Worm (Caenorhabditis elegans): ENCODE measurements around the gene fbxb-87.

fbxb-87 gene

ce11 chrIII:10848858-10849257 lies 45.5 kb upstream of the fbxb-87 start, which contains the start of the genes fbxb-85 and hex-3 (continued):
- TF ChIP-seq attf-6 (GFP tag; IDR thresholded peaks at IDR 0.05) = no peak
- TF ChIP-seq akir-1 (GFP tag; optimal IDR thresholded peaks at IDR 0.05) = peak; percentile 25
- TF ChIP-seq ceh-91 (GFP tag; IDR thresholded peaks at IDR 0.05) = peak; percentile 80
- no peak; the same call in 1 of the 2 replicates for TF ChIP-seq Y79H2A.3 (GFP tag; conservative IDR thresholded peaks at IDR 0.05)
- no peak for TF ChIP-seq rpc-1 (optimal IDR thresholded peaks at IDR 0.05)
- no peak for TF ChIP-seq rpc-1 (tag; optimal IDR thresholded peaks at IDR 0.05)
- peak; percentile 73 for TF ChIP-seq F22D6.2 (tag; optimal IDR thresholded peaks at IDR 0.05)
- no peak; the same call in 1 of the 2 replicates for TF ChIP-seq madf-3 (GFP tag; IDR thresholded peaks at IDR 0.05)
- TF ChIP-seq chd-7 (tag; optimal IDR thresholded peaks at IDR 0.05) = no peak
- TF ChIP-seq D2030.7 (GFP tag; IDR thresholded peaks at IDR 0.05) = peak; percentile 85
- TF ChIP-seq lir-1 (GFP tag; conservative IDR thresholded peaks at IDR 0.05) = peak; percentile 90
- TF ChIP-seq ztf-25 (GFP tag; IDR thresholded peaks at IDR 0.05) = no peak
- TF ChIP-seq ZK185.1 (tag; optimal IDR thresholded peaks at IDR 0.05; ENCODE audit: poor library complexity, severe bottlenecking) = peak; percentile 92
- TF ChIP-seq B0035.1 (tag; optimal IDR thresholded peaks at IDR 0.05) = no peak
- TF ChIP-seq nhr-27 (tag; optimal IDR thresholded peaks at IDR 0.05) = no peak
- TF ChIP-seq ets-4 (GFP tag; optimal IDR thresholded peaks at IDR 0.05) = no peak
- no peak for TF ChIP-seq dpff-1 (tag; optimal IDR thresholded peaks at IDR 0.05)
- TF ChIP-seq snpc-4 (GFP tag; optimal IDR thresholded peaks at IDR 0.05) = peak; percentile 36
- TF ChIP-seq snpc-4 (tag; optimal IDR thresholded peaks at IDR 0.05) = peak; percentile 26 to 82 (median 66)
- TF ChIP-seq gei-17 (GFP tag; optimal IDR thresholded peaks at IDR 0.05) = peak; percentile 75
- TF ChIP-seq lin-54 (GFP tag; optimal IDR thresholded peaks at IDR 0.05) = peak; percentile 95
- TF ChIP-seq F33H1.4 (GFP tag; IDR thresholded peaks at IDR 0.05) = peak; percentile 78
- TF ChIP-seq xnd-1 (tag; optimal IDR thresholded peaks at IDR 0.05) = peak; percentile 74
- no peak for TF ChIP-seq ceh-58 (GFP tag; IDR thresholded peaks at IDR 0.05)
- TF ChIP-seq athp-1 (tag; optimal IDR thresholded peaks at IDR 0.05) = peak; percentile 68
- 0 out of 2 replicates have a peak, but pooled peaks have one; percentile 35 for TF ChIP-seq lag-1 (GFP tag; IDR thresholded peaks at IDR 0.05)
- TF ChIP-seq pha-4 (tag; optimal IDR thresholded peaks at IDR 0.05) = peak; percentile 87
- no peak for TF ChIP-seq nfya-1 (tag; optimal IDR thresholded peaks at IDR 0.05; ENCODE audit: borderline replicate concordance, insufficient read depth)
- peak; percentile 22 for TF ChIP-seq F52B5.7 (tag; optimal IDR thresholded peaks at IDR 0.05)
- peak; percentile 96 for TF ChIP-seq nfyb-1 (GFP tag; IDR thresholded peaks at IDR 0.05)
- no peak; the same call in 1 of the 2 replicates for TF ChIP-seq dox-1 (GFP tag; IDR thresholded peaks at IDR 0.05)

DNA sequence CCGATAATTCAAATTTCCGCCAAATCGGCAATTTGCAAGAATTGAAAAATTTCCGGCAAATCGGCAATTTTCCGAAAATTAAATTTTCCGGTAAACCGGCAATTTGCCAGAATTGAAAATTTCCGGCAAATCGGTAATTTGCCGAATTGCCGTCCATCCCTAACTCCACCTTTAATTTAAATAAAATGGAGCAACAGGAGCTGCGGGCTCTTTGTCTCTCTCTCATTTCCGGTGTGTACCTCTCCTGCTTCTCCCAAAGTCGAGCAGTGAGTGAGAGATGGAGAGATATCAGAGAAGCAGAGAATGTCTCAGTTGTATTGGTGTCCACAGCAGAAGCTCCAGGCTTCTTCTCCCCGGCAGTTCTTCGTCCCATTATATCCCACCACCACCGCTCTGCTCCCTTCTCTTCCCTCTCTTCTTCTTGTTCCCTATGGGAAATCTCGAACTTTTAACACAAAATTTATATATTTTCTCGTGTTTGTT lies 38.9 kb upstream of the fbxb-87 start, which contains the start of gene Y39A1C.1:
Gene Y39A1C.1 (plus strand): TSS at position 51 of the 483 bp plus-strand sequence.
- no peak for TF ChIP-seq cebp-1 (GFP tag; IDR thresholded peaks at IDR 0.05)
- no peak for TF ChIP-seq cebp-1 (tag; optimal IDR thresholded peaks at IDR 0.05)
- TF ChIP-seq ztf-6 (GFP tag; IDR thresholded peaks at IDR 0.05) = no peak
- TF ChIP-seq F23B12.7 (tag; optimal IDR thresholded peaks at IDR 0.05; ENCODE audit: insufficient read depth) = no peak
- no peak for TF ChIP-seq gei-17 (GFP tag; optimal IDR thresholded peaks at IDR 0.05)
- no peak for TF ChIP-seq ztf-25 (GFP tag; IDR thresholded peaks at IDR 0.05)
- TF ChIP-seq let-526 (GFP tag; IDR thresholded peaks at IDR 0.05) = no peak
- TF ChIP-seq F49E8.2 (tag; optimal IDR thresholded peaks at IDR 0.05; ENCODE audit: insufficient read depth) = no peak
- no peak for TF ChIP-seq lin-40 (tag; optimal IDR thresholded peaks at IDR 0.05)
- no peak for TF ChIP-seq athp-1 (tag; optimal IDR thresholded peaks at IDR 0.05)
- TF ChIP-seq hmg-20 (GFP tag; IDR thresholded peaks at IDR 0.05) = no peak
- no peak for TF ChIP-seq akir-1 (GFP tag; optimal IDR thresholded peaks at IDR 0.05)
- no peak for TF ChIP-seq F10E7.11 (tag; optimal IDR thresholded peaks at IDR 0.05)
- TF ChIP-seq dox-1 (GFP tag; IDR thresholded peaks at IDR 0.05) = no peak
- no peak for TF ChIP-seq lin-26 (GFP tag; IDR thresholded peaks at IDR 0.05)
- no peak for TF ChIP-seq madf-8 (GFP tag; conservative IDR thresholded peaks at IDR 0.05)

Data from whole organism, young adult.